Fruit fly (Drosophila melanogaster) whole organism, prepupa: ENCODE measurements around the gene rdx.

ENCODE experiments used
- CG6854 ChIP-seq: fragments of 200-800 bp; sonication (Bioruptor generic); optimal IDR thresholded peaks from 2 replicates; lab custom pipeline; 2017; ENCODE audit warnings: missing biosample characterization, mild to moderate bottlenecking, missing genetic modification characterization
- dac ChIP-seq: fragments of 200-800 bp; sonication (Bioruptor generic); optimal IDR thresholded peaks from 2 replicates; lab custom pipeline; 2017; ENCODE audit warnings: missing biosample characterization, mild to moderate bottlenecking, missing genetic modification characterization

DNA sequence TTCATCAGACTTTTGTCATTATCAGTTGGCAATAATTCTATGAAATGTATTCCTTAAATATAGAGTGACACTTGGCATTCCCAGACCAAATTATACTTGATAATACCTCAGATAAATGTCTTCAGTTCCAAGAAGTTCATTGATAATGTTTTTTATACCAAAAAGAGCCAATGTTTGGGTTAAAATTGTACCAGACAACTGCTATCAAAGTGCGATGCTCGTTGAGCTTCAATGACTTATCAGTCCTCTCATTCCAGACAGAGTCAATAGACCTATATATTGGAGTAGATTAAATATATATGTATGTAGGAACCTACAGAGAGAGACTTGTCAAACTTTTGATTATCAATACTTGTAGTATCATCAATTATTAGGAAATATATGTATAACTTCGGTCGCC, 33.4 kb upstream of the rdx start:
- no peak for TF ChIP-seq CG6854 (GFP tag; lab: Kevin White, UChicago)
- TF ChIP-seq dac: no peak
